Fruit fly (Drosophila melanogaster) whole organism, adult: ENCODE data around the gene CG10674.

Source experiments
- CG14711 ChIP-seq: fragments of 200-800 bp; sonication (Bioruptor generic); optimal IDR thresholded peaks from 2 replicates; lab custom pipeline; 2018; ENCODE audit warnings: missing biosample characterization, mild to moderate bottlenecking, missing genetic modification characterization, moderate library complexity
- CG1620 ChIP-seq: fragments of 200-800 bp; sonication (Bioruptor generic); optimal IDR thresholded peaks from 2 replicates; lab custom pipeline; 2016; ENCODE audit warnings: missing biosample characterization, missing genetic modification characterization
- CG5204 ChIP-seq: fragments of 200-800 bp; sonication (Bioruptor generic); optimal IDR thresholded peaks from 2 replicates; lab custom pipeline; 2016; ENCODE audit warnings: missing biosample characterization, missing genetic modification characterization
- CG7101 ChIP-seq: fragments of 200-800 bp; sonication (Bioruptor generic); optimal IDR thresholded peaks from 2 replicates; lab custom pipeline; 2018; ENCODE audit warnings: missing biosample characterization, mild to moderate bottlenecking, missing genetic modification characterization, moderate library complexity
- Crg-1 ChIP-seq: fragments of 200-800 bp; sonication (Bioruptor generic); optimal IDR thresholded peaks from 2 replicates; lab custom pipeline; 2016; ENCODE audit warnings: missing biosample characterization, missing genetic modification characterization
- cic ChIP-seq: fragments of 200-800 bp; sonication (Bioruptor generic); optimal IDR thresholded peaks from 2 replicates; lab custom pipeline; 2017; ENCODE audit warnings: missing biosample characterization, mild to moderate bottlenecking, missing genetic modification characterization, moderate library complexity
- cnc ChIP-seq, 2 experiments: fragments of >200 bp; optimal IDR thresholded peaks; 2 replicates each; lab custom pipeline; 2017
- pad ChIP-seq: fragments of 200-800 bp; sonication (Bioruptor generic); optimal IDR thresholded peaks from 3 replicates; lab custom pipeline; 2017; ENCODE audit warnings: missing biosample characterization, missing genetic modification characterization, mild to moderate bottlenecking, moderate library complexity, missing genetic modification reagents
- tj ChIP-seq: fragments of 200-800 bp; sonication (Bioruptor generic); optimal IDR thresholded peaks from 3 replicates; lab custom pipeline; 2017; ENCODE audit warnings: missing biosample characterization, mild to moderate bottlenecking, missing genetic modification characterization, moderate library complexity
- toe ChIP-seq: fragments of 200-800 bp; sonication (Bioruptor generic); optimal IDR thresholded peaks from 2 replicates; lab custom pipeline; 2016; ENCODE audit warnings: missing biosample characterization, missing genetic modification characterization

DNA sequence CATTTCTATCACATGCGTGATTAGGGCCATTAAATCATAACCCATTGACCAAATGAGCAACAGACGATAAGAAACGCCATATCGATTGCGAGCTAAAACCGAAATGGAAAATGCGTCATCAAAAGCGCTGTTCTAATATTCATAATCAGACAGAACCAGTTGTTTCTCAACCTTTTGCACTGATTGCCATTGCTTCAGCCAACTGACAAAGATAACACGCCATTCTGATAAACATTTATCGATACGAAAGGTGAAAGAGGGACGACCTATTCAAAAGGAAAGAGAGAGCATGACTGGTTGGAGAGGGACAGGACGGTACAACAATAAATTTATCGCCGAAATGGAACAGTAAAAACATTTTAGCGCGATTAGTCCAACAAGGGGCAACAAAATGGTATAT, 40.7 kb upstream of the CG10674 start:
- TF ChIP-seq CG7101 (tag; lab: Kevin White, UChicago) (no peak), tj (no peak), cic (peak; percentile 25), toe (no peak), pad (GFP tag; lab: Kevin White, UChicago) (no peak), CG1620 (GFP tag; lab: Kevin White, UChicago) (no peak), Crg-1 (GFP tag; lab: Kevin White, UChicago) (no peak), CG14711 (tag; lab: Kevin White, UChicago) (no peak), CG5204 (GFP tag; lab: Kevin White, UChicago) (no peak), cnc (optimal IDR thresholded peaks at IDR 0.05; lab: Kevin White, UChicago) (no peak)
